Worm (Caenorhabditis elegans) whole organism, L1 larva: ENCODE data around the gene lir-3.

Source experiments
- F16B12.6 ChIP-seq: fragments of 150-350 bp; optimal IDR thresholded peaks from 2 replicates; lab custom pipeline; 2014; ENCODE audit warnings: missing biosample characterization, missing genetic modification characterization
- alr-1 ChIP-seq: fragments of 200-800 bp; sonication (Bioruptor generic); optimal IDR thresholded peaks from 2 replicates; lab custom pipeline; 2018; ENCODE audit warnings: borderline replicate concordance, mild to moderate bottlenecking, missing genetic modification characterization, missing compliant biosample characterization
- aly-2 ChIP-seq: fragments of 150-350 bp; optimal IDR thresholded peaks from 2 replicates; lab custom pipeline; 2014; ENCODE audit warnings: missing biosample characterization, missing genetic modification characterization
- ama-1 ChIP-seq: fragments of 150-350 bp; optimal IDR thresholded peaks from 2 replicates; lab custom pipeline; 2014
- blmp-1 ChIP-seq: fragments of 150-350 bp; optimal IDR thresholded peaks from 2 replicates; lab custom pipeline; 2014; ENCODE audit warnings: missing biosample characterization, missing genetic modification characterization
- ceh-88 ChIP-seq: fragments of 200-800 bp; sonication (Bioruptor generic); IDR thresholded peaks from 2 replicates; pipeline ENCODE4 v1.3.6; 2022; ENCODE audit warnings: missing genetic modification characterization, missing compliant biosample characterization
- ces-1 ChIP-seq: fragments of 150-350 bp; optimal IDR thresholded peaks from 2 replicates; lab custom pipeline; 2014; ENCODE audit warnings: missing biosample characterization, missing genetic modification reagents, missing genetic modification characterization
- dpl-1 ChIP-seq, 3 experiments: fragments of 150-350 bp in 2 of 3; sonication (generic microtip) in 1 of 3; optimal IDR thresholded peaks; 2 replicates each; lab custom pipeline; 2014 to 2017; ENCODE audit warnings: missing biosample characterization in 3 of 3, missing genetic modification characterization in 3 of 3, missing genetic modification reagents in 3 of 3
- dsc-1 ChIP-seq: sonication (generic microtip); optimal IDR thresholded peaks from 2 replicates; lab custom pipeline; 2016; ENCODE audit warnings: mild to moderate bottlenecking, missing genetic modification characterization, missing compliant biosample characterization
- efl-1 ChIP-seq, 4 experiments: fragments of 150-350 bp; optimal IDR thresholded peaks in 3 of 4; peaks in 1 of 4; 1 replicate in 1 of 4; 2 replicates in 3 of 4; lab custom pipeline; 2014; ENCODE audit warnings: missing biosample characterization in 2 of 4, missing genetic modification characterization in 2 of 4, missing genetic modification reagents in 2 of 4
- egl-13 ChIP-seq: sonication (generic microtip); optimal IDR thresholded peaks from 2 replicates; lab custom pipeline; 2016; ENCODE audit warnings: missing genotype, missing genetic modification reagents, missing genetic modification characterization, missing compliant biosample characterization
- egl-27 ChIP-seq, 2 experiments: fragments of 150-350 bp in 1 of 2; sonication (generic microtip); optimal IDR thresholded peaks; 3 replicates each; lab custom pipeline; 2017 to 2018; ENCODE audit warnings: missing biosample characterization in 2 of 2, missing genetic modification characterization in 2 of 2, missing genetic modification reagents in 2 of 2
- elt-3 ChIP-seq, 6 experiments: fragments of 150-350 bp in 1 of 6; sonication (generic microtip); optimal IDR thresholded peaks; 2 replicates each; lab custom pipeline; 2017 to 2018; ENCODE audit warnings: missing biosample characterization in 6 of 6, missing genetic modification characterization in 6 of 6, inconsistent platforms in 1 of 6
- fos-1 ChIP-seq: fragments of 150-350 bp; optimal IDR thresholded peaks from 2 replicates; lab custom pipeline; 2014; ENCODE audit warnings: missing biosample characterization, missing genetic modification characterization
- hlh-17 ChIP-seq: fragments of 200-800 bp; sonication (Bioruptor generic); optimal IDR thresholded peaks from 2 replicates; lab custom pipeline; 2018; ENCODE audit warnings: missing genetic modification characterization, mild to moderate bottlenecking, missing compliant biosample characterization, moderate library complexity, borderline replicate concordance
- hpl-2 ChIP-seq: fragments of 150-350 bp; optimal IDR thresholded peaks from 2 replicates; lab custom pipeline; 2014; ENCODE audit warnings: missing biosample characterization, missing genetic modification reagents, missing genetic modification characterization
- irx-1 ChIP-seq: sonication (generic microtip); optimal IDR thresholded peaks from 2 replicates; lab custom pipeline; 2016; ENCODE audit warnings: missing genetic modification characterization, missing compliant biosample characterization
- isw-1 ChIP-seq: fragments of 200-800 bp; sonication (Bioruptor generic); IDR thresholded peaks from 2 replicates; pipeline ENCODE4 v1.3.6; 2022; ENCODE audit warnings: missing genetic modification characterization, missing compliant biosample characterization
- lin-14 ChIP-seq: fragments of 200-800 bp; sonication (Bioruptor generic); optimal IDR thresholded peaks from 2 replicates; lab custom pipeline; 2018; ENCODE audit warnings: mild to moderate bottlenecking, missing genetic modification characterization, moderate library complexity, missing compliant biosample characterization
- mab-9 ChIP-seq: fragments of 200-800 bp; sonication (Bioruptor generic); IDR thresholded peaks from 2 replicates; pipeline ENCODE4 v1.3.6; 2022; ENCODE audit warnings: missing genetic modification reagents, missing genetic modification characterization, missing compliant biosample characterization
- mef-2 ChIP-seq: fragments of 150-350 bp; optimal IDR thresholded peaks from 2 replicates; lab custom pipeline; 2014; ENCODE audit warnings: missing biosample characterization, missing genetic modification characterization
- nhr-11 ChIP-seq: fragments of 150-350 bp; optimal IDR thresholded peaks from 2 replicates; lab custom pipeline; 2014; ENCODE audit warnings: missing biosample characterization, missing genetic modification characterization
- nhr-12 ChIP-seq: sonication (generic microtip); optimal IDR thresholded peaks from 2 replicates; lab custom pipeline; 2017; ENCODE audit warnings: missing biosample characterization, missing genetic modification characterization
- nhr-19 ChIP-seq: fragments of 200-800 bp; sonication (Bioruptor generic); conservative IDR thresholded peaks from 2 replicates; pipeline ENCODE4 v1.3.6; 2022; ENCODE audit warnings: missing genetic modification characterization, missing compliant biosample characterization
- nhr-28 ChIP-seq: fragments of 150-350 bp; optimal IDR thresholded peaks from 2 replicates; lab custom pipeline; 2014; ENCODE audit warnings: missing biosample characterization, missing genetic modification characterization
- nhr-47 ChIP-seq: sonication (generic microtip); optimal IDR thresholded peaks from 2 replicates; lab custom pipeline; 2016; ENCODE audit warnings: mild to moderate bottlenecking, missing genetic modification characterization, moderate library complexity, missing compliant biosample characterization
- nhr-71 ChIP-seq: sonication (generic microtip); optimal IDR thresholded peaks from 2 replicates; lab custom pipeline; 2016; ENCODE audit warnings: mild to moderate bottlenecking, missing genetic modification characterization, moderate library complexity, missing compliant biosample characterization
- nhr-76 ChIP-seq: sonication (generic microtip); optimal IDR thresholded peaks from 2 replicates; lab custom pipeline; 2017; ENCODE audit warnings: missing biosample characterization, missing genetic modification characterization
- nhr-85 ChIP-seq: sonication (generic microtip); peaks from one replicate; lab custom pipeline; 2016; ENCODE audit warnings: missing genetic modification characterization, inconsistent platforms, missing compliant biosample characterization
- pag-3 ChIP-seq: sonication (generic microtip); optimal IDR thresholded peaks from 2 replicates; lab custom pipeline; 2017; ENCODE audit warnings: missing genetic modification characterization, mild to moderate bottlenecking, missing compliant biosample characterization, antibody characterized with exemption, borderline replicate concordance; ENCODE audit not compliant: insufficient read depth
- pax-3 ChIP-seq: fragments of 200-800 bp; sonication (Bioruptor generic); optimal IDR thresholded peaks from 2 replicates; lab custom pipeline; 2018; ENCODE audit warnings: mild to moderate bottlenecking, missing genetic modification characterization, moderate library complexity, missing compliant biosample characterization
- rnt-1 ChIP-seq: sonication (generic microtip); optimal IDR thresholded peaks from 2 replicates; lab custom pipeline; 2016; ENCODE audit warnings: mild to moderate bottlenecking, missing genetic modification characterization, moderate library complexity, missing compliant biosample characterization
- skn-1 ChIP-seq: fragments of 150-350 bp; optimal IDR thresholded peaks from 2 replicates; lab custom pipeline; 2014; ENCODE audit warnings: missing biosample characterization, missing genetic modification characterization
- snpc-4 ChIP-seq: fragments of 150-350 bp; optimal IDR thresholded peaks from 2 replicates; lab custom pipeline; 2014; ENCODE audit warnings: missing biosample characterization, missing genetic modification characterization
- sup-37 ChIP-seq: fragments of 200-800 bp; sonication (Bioruptor generic); optimal IDR thresholded peaks from 2 replicates; lab custom pipeline; 2018; ENCODE audit warnings: mild to moderate bottlenecking, missing genetic modification characterization, missing compliant biosample characterization
- tbx-2 ChIP-seq: sonication (generic microtip); optimal IDR thresholded peaks from 2 replicates; lab custom pipeline; 2016; ENCODE audit warnings: missing genetic modification characterization, missing compliant biosample characterization
- unc-130 ChIP-seq: fragments of 150-350 bp; optimal IDR thresholded peaks from 2 replicates; lab custom pipeline; 2017; ENCODE audit warnings: missing biosample characterization, missing genetic modification characterization, inconsistent platforms
- vab-15 ChIP-seq: sonication (generic microtip); optimal IDR thresholded peaks from 2 replicates; lab custom pipeline; 2017; ENCODE audit warnings: missing genotype, mild to moderate bottlenecking, missing genetic modification characterization, missing compliant biosample characterization
- xbp-1 ChIP-seq: sonication (generic microtip); optimal IDR thresholded peaks from 2 replicates; lab custom pipeline; 2016; ENCODE audit warnings: missing genetic modification characterization, missing compliant biosample characterization
- ztf-4 ChIP-seq: fragments of 150-350 bp; optimal IDR thresholded peaks from 2 replicates; lab custom pipeline; 2014; ENCODE audit warnings: missing biosample characterization, missing genetic modification characterization

lir-3 gene

DNA sequence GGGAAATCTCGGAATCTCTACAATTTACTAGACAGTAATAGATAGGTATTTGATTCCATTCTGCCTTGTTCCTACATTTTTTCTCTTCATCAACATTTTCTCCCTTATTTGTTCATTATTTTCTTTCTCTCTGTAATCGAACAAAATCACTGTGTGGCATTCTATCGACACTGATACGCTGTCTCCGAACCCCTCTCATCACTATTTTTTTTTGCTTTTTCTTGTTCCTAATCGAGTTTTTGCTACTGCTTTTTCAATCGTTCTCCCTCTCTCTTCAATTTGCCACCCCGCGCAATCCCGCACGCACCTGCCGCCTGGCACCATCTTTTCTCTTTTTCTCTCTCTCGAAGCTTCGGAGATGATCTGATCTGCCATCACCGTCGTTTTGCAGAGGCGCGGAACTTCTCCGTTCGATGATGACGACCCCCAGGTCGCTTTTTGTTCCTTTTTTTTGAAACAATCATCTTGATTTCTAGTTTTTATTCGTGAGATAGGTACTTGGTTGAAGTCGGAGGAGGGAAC lies 15.7 kb upstream of the lir-3 start:
- TF ChIP-seq pag-3 (tag; lab: Kevin White, UChicago) (peak; percentile 11), isw-1 (GFP tag; lab: Robert Waterston, UW) (no peak), snpc-4 (tag; lab: Kevin White, UChicago) (no peak), nhr-11 (tag; lab: Kevin White, UChicago) (no peak), nhr-71 (no peak), lin-14 (GFP tag; lab: Kevin White, UChicago) (peak; percentile 20), hpl-2 (GFP tag; lab: Kevin White, UChicago) (no peak), aly-2 (tag; lab: Kevin White, UChicago) (no peak), F16B12.6 (tag; lab: Kevin White, UChicago) (no peak), egl-27 (tag; optimal IDR thresholded peaks at IDR 0.05; lab: Kevin White, UChicago) (no peak), tbx-2 (tag; lab: Kevin White, UChicago) (no peak), skn-1 (tag; lab: Kevin White, UChicago) (no peak), nhr-76 (no peak), ces-1 (GFP tag; lab: Kevin White, UChicago) (no peak), xbp-1 (tag; lab: Kevin White, UChicago) (no peak), alr-1 (tag; lab: Kevin White, UChicago) (no peak), nhr-47 (tag; lab: Kevin White, UChicago) (no peak), egl-13 (no peak), blmp-1 (tag; lab: Kevin White, UChicago) (peak; percentile 61), mab-9 (GFP tag; lab: Robert Waterston, UW) (no peak)

- TF ChIP-seq elt-3 (tag; optimal IDR thresholded peaks at IDR 0.05; lab: Kevin White, UChicago) (peak in 1 of 6 experiments; percentile 59), blmp-1 (tag; lab: Kevin White, UChicago) (peak; percentile 74), efl-1 (optimal IDR thresholded peaks at IDR 0.05; lab: Kevin White, UChicago) (no peak), efl-1 (GFP tag; optimal IDR thresholded peaks at IDR 0.05 in 1 of 2; lab: Kevin White, UChicago) (peak in 1 of 2 experiments; percentile 77), ama-1 (lab: Kevin White, UChicago) (no peak), nhr-19 (no peak)
These were observed 8.9 kb upstream of the lir-3 start for ce11 chrII:11193523-11193922.

- no peak for TF ChIP-seq nhr-19
- TF ChIP-seq dsc-1 (tag; lab: Kevin White, UChicago): no peak
- no peak for TF ChIP-seq fos-1 (tag; lab: Kevin White, UChicago)
- TF ChIP-seq pax-3 (tag; lab: Kevin White, UChicago): no peak
- TF ChIP-seq hpl-2 (GFP tag; lab: Kevin White, UChicago): no peak
- no peak for TF ChIP-seq mef-2 (tag; lab: Kevin White, UChicago)
- TF ChIP-seq nhr-12 (tag; lab: Kevin White, UChicago): no peak
- TF ChIP-seq alr-1 (tag; lab: Kevin White, UChicago): no peak
- TF ChIP-seq nhr-85 (tag; lab: Kevin White, UChicago): peak; percentile 71
- no peak for TF ChIP-seq isw-1 (GFP tag; lab: Robert Waterston, UW)
- peak; percentile 14 for TF ChIP-seq lin-14 (GFP tag; lab: Kevin White, UChicago)
- no peak for TF ChIP-seq efl-1 (optimal IDR thresholded peaks at IDR 0.05; lab: Kevin White, UChicago)
- TF ChIP-seq efl-1 (GFP tag; optimal IDR thresholded peaks at IDR 0.05 in 1 of 2; lab: Kevin White, UChicago): peak in 1 of 2 experiments; percentile 58
- no peak for TF ChIP-seq ceh-88
These were observed 7.9 kb upstream of the lir-3 start for ce11 chrII:11192488-11192887.

ce11 chrII:11188026-11188425 lies 3.4 kb upstream of the lir-3 start, which contains the start of gene F37H8.5:
F37H8.5 (plus strand) TSS chrII:11188206.
- TF ChIP-seq nhr-71: peak; percentile 46
- TF ChIP-seq sup-37: no peak
- TF ChIP-seq irx-1: no peak
- TF ChIP-seq efl-1 (optimal IDR thresholded peaks at IDR 0.05; lab: Kevin White, UChicago): no peak
- peak in 1 of 2 experiments; percentile 19 for TF ChIP-seq efl-1 (GFP tag; optimal IDR thresholded peaks at IDR 0.05 in 1 of 2; lab: Kevin White, UChicago)
- TF ChIP-seq rnt-1 (tag; lab: Kevin White, UChicago): peak; percentile 59
- peak; percentile 2 for TF ChIP-seq unc-130
- peak; percentile 7 for TF ChIP-seq lin-14 (GFP tag; lab: Kevin White, UChicago)
- no peak for TF ChIP-seq vab-15
- TF ChIP-seq hlh-17 (GFP tag; lab: Kevin White, UChicago): no peak
- TF ChIP-seq isw-1 (GFP tag; lab: Robert Waterston, UW): no peak
- no peak for TF ChIP-seq dpl-1 (GFP tag; optimal IDR thresholded peaks at IDR 0.05; lab: Kevin White, UChicago)
- TF ChIP-seq dsc-1 (tag; lab: Kevin White, UChicago): no peak
- TF ChIP-seq elt-3 (tag; optimal IDR thresholded peaks at IDR 0.05; lab: Kevin White, UChicago): no peak
- TF ChIP-seq nhr-12 (tag; lab: Kevin White, UChicago): no peak
- no peak for TF ChIP-seq nhr-28 (tag; lab: Kevin White, UChicago)
- TF ChIP-seq ztf-4: no peak
- TF ChIP-seq, all 84 proteins: peak for 5
